In genomic region chrIII:4762846-4763245, ce11 we compare ENCODE assay signal across 3 worm cellular contexts.
TF ChIP-seq lines count a peak whose summit lies in the region.

No protein-coding gene starts in this region.

TF ChIP-seq in whole organism, L4 larva, 104 proteins besides CTCF, POLR2A, EP300 and RAD21:
- TF ChIP-seq set-16 (GFP tag; IDR thresholded peaks at IDR 0.05; lab: Robert Waterston, UW) (peak; percentile 78), spr-1 (tag; optimal IDR thresholded peaks at IDR 0.05; lab: Kevin White, UChicago) (no peak)

TF ChIP-seq in whole organism, late embryonic, 69 proteins besides CTCF, POLR2A, EP300 and RAD21:
- TF ChIP-seq ceh-30 (tag; optimal IDR thresholded peaks at IDR 0.05; lab: Kevin White, UChicago) (no peak), mec-3 (tag; optimal IDR thresholded peaks at IDR 0.05; lab: Kevin White, UChicago; ENCODE audit: borderline replicate concordance) (peak; percentile 20)

TF ChIP-seq in whole organism, young adult, 124 proteins besides CTCF, POLR2A, EP300 and RAD21:
- TF ChIP-seq egrh-3 (GFP tag; IDR thresholded peaks at IDR 0.05; lab: Robert Waterston, UW) (peak; percentile 41; the same call in 1 of the 2 replicates), zfh-2 (GFP tag; conservative IDR thresholded peaks at IDR 0.05; lab: Robert Waterston, UW) (peak; percentile 81), die-1 (tag; optimal IDR thresholded peaks at IDR 0.05; lab: Kevin White, UChicago) (no peak)
TF ChIP-seq in whole organism, young adult: peak in this region for 2.
